Worm (Caenorhabditis elegans): ENCODE measurements around the gene sfxn-1.5.

Gene sfxn-1.5

DNA sequence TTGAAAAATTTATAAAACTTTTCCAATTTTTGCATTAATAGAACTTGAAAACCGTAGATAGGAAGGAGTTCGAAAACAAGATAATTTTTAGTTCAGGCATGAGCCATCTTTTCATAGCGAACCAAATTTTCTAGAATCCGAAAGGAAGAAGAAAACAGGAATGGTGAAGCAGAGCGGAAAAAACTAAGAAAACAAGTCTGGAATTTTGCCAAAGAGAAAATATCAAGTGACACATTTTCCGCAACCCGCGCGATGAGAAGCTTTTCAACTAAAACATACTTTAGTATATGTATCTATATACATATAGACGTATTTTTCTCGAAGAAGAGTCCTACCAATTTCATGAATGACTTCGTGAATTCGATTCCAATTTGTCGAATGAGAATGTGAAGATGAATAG is 19.9 kb downstream of the sfxn-1.5 start:
- TF ChIP-seq ceh-24 (tag; optimal IDR thresholded peaks at IDR 0.05) (no peak), hlh-30 (tag; optimal IDR thresholded peaks at IDR 0.05; ENCODE audit: insufficient read depth) (no peak), ceh-9 (tag; optimal IDR thresholded peaks at IDR 0.05) (no peak), C38D4.7 (GFP tag; optimal IDR thresholded peaks at IDR 0.05) (no peak), eyg-1 (tag; optimal IDR thresholded peaks at IDR 0.05) (no peak), ceh-6 (GFP tag; optimal IDR thresholded peaks at IDR 0.05) (no peak), npax-4 (tag; optimal IDR thresholded peaks at IDR 0.05) (no peak), ceh-14 (tag; optimal IDR thresholded peaks at IDR 0.05) (no peak), lin-11 (tag; optimal IDR thresholded peaks at IDR 0.05) (no peak)

ce11 chrX:11640463-11640995 is 20.9 kb downstream of the sfxn-1.5 start:
- peak; percentile 84 for TF ChIP-seq unc-42 (tag; optimal IDR thresholded peaks at IDR 0.05)
- peak; percentile 1 for TF ChIP-seq ceh-14 (tag; optimal IDR thresholded peaks at IDR 0.05)
- TF ChIP-seq zip-5 (tag; optimal IDR thresholded peaks at IDR 0.05), result no peak

DNA sequence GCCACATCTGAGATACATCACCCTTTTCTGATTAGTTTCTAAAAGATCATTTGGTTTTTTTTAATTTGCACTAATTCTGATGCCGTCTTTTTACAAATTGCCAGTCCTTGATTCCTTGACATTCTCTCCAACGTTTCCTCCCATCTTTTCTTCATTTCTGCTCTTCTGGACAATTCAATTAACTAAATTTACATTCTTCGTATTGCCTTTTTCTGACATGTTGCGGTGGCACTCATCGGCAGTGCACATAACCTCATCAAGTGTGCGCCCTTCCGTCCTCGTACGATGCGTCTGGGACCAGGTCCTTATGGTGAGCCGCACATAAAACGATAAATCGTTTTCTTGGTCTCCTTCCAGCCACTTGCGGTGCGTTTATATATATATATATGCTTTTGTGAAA is 22.5 kb downstream of the sfxn-1.5 start:
- TF ChIP-seq nhr-11 (tag; optimal IDR thresholded peaks at IDR 0.05) (no peak), ceh-30 (tag; optimal IDR thresholded peaks at IDR 0.05) (no peak), unc-42 (tag; optimal IDR thresholded peaks at IDR 0.05) (peak; percentile 90), ceh-31 (tag; optimal IDR thresholded peaks at IDR 0.05) (peak; percentile 30), ceh-14 (tag; optimal IDR thresholded peaks at IDR 0.05) (peak; percentile 2)

DNA sequence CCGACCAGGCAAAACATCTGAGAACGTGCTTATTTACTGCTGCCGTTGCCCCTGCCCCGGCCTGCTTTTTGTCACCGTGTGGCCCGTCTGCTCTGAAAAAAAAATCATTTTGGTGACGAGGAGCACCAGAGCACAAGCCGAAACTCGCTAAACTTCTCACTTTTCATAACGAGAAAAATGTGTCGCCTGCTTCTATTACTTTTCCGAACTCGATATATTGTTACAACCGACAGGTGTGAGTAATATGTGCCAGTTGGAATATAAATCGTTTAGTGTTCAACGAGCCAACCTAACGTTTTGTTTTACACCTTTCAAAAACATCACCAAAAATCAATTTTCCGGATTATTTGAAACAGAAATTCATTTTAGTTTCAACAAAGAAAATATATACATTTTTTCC is 23.7 kb downstream of the sfxn-1.5 start:
- TF ChIP-seq sox-4 (tag; optimal IDR thresholded peaks at IDR 0.05) (no peak), ceh-24 (tag; optimal IDR thresholded peaks at IDR 0.05) (no peak), nfya-1 (tag; optimal IDR thresholded peaks at IDR 0.05) (no peak), ceh-2 (tag; optimal IDR thresholded peaks at IDR 0.05) (no peak), unc-42 (tag; optimal IDR thresholded peaks at IDR 0.05) (no peak), pqm-1 (tag; optimal IDR thresholded peaks at IDR 0.05) (no peak), pax-1 (tag; optimal IDR thresholded peaks at IDR 0.05) (no peak), ceh-14 (tag; optimal IDR thresholded peaks at IDR 0.05) (no peak), fax-1 (tag; optimal IDR thresholded peaks at IDR 0.05) (no peak)

DNA sequence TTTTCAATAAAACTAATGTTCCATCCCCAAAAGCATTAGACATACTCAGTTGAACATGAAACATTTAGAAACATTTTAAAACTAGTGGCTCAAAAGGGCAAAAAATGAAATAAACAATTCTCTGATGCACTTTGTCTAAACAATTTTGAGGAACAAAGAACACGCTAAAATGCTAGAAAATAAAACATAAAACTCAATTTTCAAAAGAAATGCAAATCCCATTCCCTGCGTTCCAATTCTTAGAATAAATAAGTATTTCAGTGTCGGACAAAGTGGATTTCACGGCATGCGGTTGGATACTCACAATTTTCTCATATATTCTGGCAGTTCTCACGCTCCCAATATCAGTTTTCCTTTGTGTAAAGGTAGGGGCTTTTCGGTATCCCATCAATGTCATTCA is 28.2 kb downstream of the sfxn-1.5 start:
- no peak for TF ChIP-seq ceh-24 (tag; optimal IDR thresholded peaks at IDR 0.05)
- TF ChIP-seq unc-55 (GFP tag; optimal IDR thresholded peaks at IDR 0.05), result no peak
- TF ChIP-seq sox-4 (tag; optimal IDR thresholded peaks at IDR 0.05), result no peak
- TF ChIP-seq Y22D7AL.16 (tag; optimal IDR thresholded peaks at IDR 0.05), result no peak
- no peak for TF ChIP-seq T23F11.4 (GFP tag; optimal IDR thresholded peaks at IDR 0.05)
- TF ChIP-seq npax-4 (tag; optimal IDR thresholded peaks at IDR 0.05), result no peak
- no peak for TF ChIP-seq nfya-1 (tag; optimal IDR thresholded peaks at IDR 0.05)
- no peak for TF ChIP-seq rnt-1 (tag; optimal IDR thresholded peaks at IDR 0.05)
- TF ChIP-seq hlh-30 (tag; optimal IDR thresholded peaks at IDR 0.05; ENCODE audit: insufficient read depth), result no peak
- TF ChIP-seq tbx-7 (tag; optimal IDR thresholded peaks at IDR 0.05), result no peak
- TF ChIP-seq pax-1 (tag; optimal IDR thresholded peaks at IDR 0.05), result no peak

ce11 chrX:11632107-11632506 is 29.4 kb downstream of the sfxn-1.5 start, which contains the start of gene sto-6:
Gene sto-6, plus strand, starts transcription at chrX:11632407.
- no peak for TF ChIP-seq pag-3 (tag; optimal IDR thresholded peaks at IDR 0.05; ENCODE audit: borderline replicate concordance)

ce11 chrX:11630499-11630898 is 31.0 kb downstream of the sfxn-1.5 start:
- no peak for TF ChIP-seq lin-11 (tag; optimal IDR thresholded peaks at IDR 0.05)
- no peak for TF ChIP-seq ceh-30 (tag; optimal IDR thresholded peaks at IDR 0.05)
- no peak for TF ChIP-seq T23F11.4 (GFP tag; optimal IDR thresholded peaks at IDR 0.05)
- peak; percentile 54 for TF ChIP-seq ceh-34 (tag; optimal IDR thresholded peaks at IDR 0.05)
- no peak for TF ChIP-seq K09A11.1 (tag; optimal IDR thresholded peaks at IDR 0.05; ENCODE audit: insufficient read depth)
- TF ChIP-seq elt-4 (tag; optimal IDR thresholded peaks at IDR 0.05), result no peak
- no peak for TF ChIP-seq ahr-1 (tag; optimal IDR thresholded peaks at IDR 0.05)
- no peak for TF ChIP-seq ceh-18 (tag; optimal IDR thresholded peaks at IDR 0.05)
- no peak for TF ChIP-seq ref-2 (tag; optimal IDR thresholded peaks at IDR 0.05)
- TF ChIP-seq Y22D7AL.16 (tag; optimal IDR thresholded peaks at IDR 0.05), result no peak
- TF ChIP-seq hlh-8 (tag; optimal IDR thresholded peaks at IDR 0.05), result no peak
- no peak for TF ChIP-seq pat-9 (tag; optimal IDR thresholded peaks at IDR 0.05)
- peak; percentile 79 for TF ChIP-seq unc-42 (tag; optimal IDR thresholded peaks at IDR 0.05)
- TF ChIP-seq hlh-6 (tag; optimal IDR thresholded peaks at IDR 0.05), result no peak
- no peak for TF ChIP-seq pag-3 (tag; optimal IDR thresholded peaks at IDR 0.05; ENCODE audit: borderline replicate concordance)
- TF ChIP-seq unc-86 (tag; optimal IDR thresholded peaks at IDR 0.05), result no peak
- no peak for TF ChIP-seq ceh-19 (GFP tag; optimal IDR thresholded peaks at IDR 0.05)
